Worm (Caenorhabditis elegans) whole organism, L1 larva: ENCODE measurements around the gene T28A8.3.
A peak's percentile ranks its signal among the peaks of the same experiment; 100 is the strongest.

Experiments used
- C16A3.4 ChIP-seq: fragments of 150-350 bp; optimal IDR thresholded peaks from 2 replicates; lab custom pipeline; 2014; ENCODE audit warnings: missing biosample characterization, missing genetic modification characterization
- C34B4.2 ChIP-seq: sonication (generic microtip); optimal IDR thresholded peaks from 2 replicates; lab custom pipeline; 2017; ENCODE audit warnings: mild to moderate bottlenecking, missing genetic modification characterization, missing compliant biosample characterization
- F16B12.6 ChIP-seq: fragments of 150-350 bp; optimal IDR thresholded peaks from 2 replicates; lab custom pipeline; 2014; ENCODE audit warnings: missing biosample characterization, missing genetic modification characterization
- Y116A8C.19 ChIP-seq: sonication (generic microtip); optimal IDR thresholded peaks from 2 replicates; lab custom pipeline; 2016; ENCODE audit warnings: missing compliant biosample characterization, missing genetic modification characterization, borderline replicate concordance
- ama-1 ChIP-seq: fragments of 150-350 bp; optimal IDR thresholded peaks from 2 replicates; lab custom pipeline; 2014
- blmp-1 ChIP-seq: fragments of 150-350 bp; optimal IDR thresholded peaks from 2 replicates; lab custom pipeline; 2014; ENCODE audit warnings: missing biosample characterization, missing genetic modification characterization
- ceh-63 ChIP-seq: fragments of 200-800 bp; sonication (Bioruptor generic); optimal IDR thresholded peaks from 2 replicates; lab custom pipeline; 2018; ENCODE audit warnings: mild to moderate bottlenecking, missing genetic modification characterization, missing compliant biosample characterization
- ceh-8 ChIP-seq: fragments of 200-800 bp; sonication (Bioruptor generic); optimal IDR thresholded peaks from 2 replicates; lab custom pipeline; 2018; ENCODE audit warnings: mild to moderate bottlenecking, missing genetic modification characterization, moderate library complexity, missing compliant biosample characterization
- ceh-82 ChIP-seq, 3 experiments: fragments of 150-350 bp in 1 of 3; sonication (generic microtip) in 2 of 3; optimal IDR thresholded peaks; 2 replicates each; lab custom pipeline; 2014 to 2017; ENCODE audit warnings: missing biosample characterization in 3 of 3, missing genetic modification characterization in 3 of 3
- ceh-90 ChIP-seq: sonication (generic microtip); optimal IDR thresholded peaks from 2 replicates; lab custom pipeline; 2016; ENCODE audit warnings: missing genetic modification characterization, missing compliant biosample characterization
- dpl-1 ChIP-seq, 3 experiments: fragments of 150-350 bp in 2 of 3; sonication (generic microtip) in 1 of 3; optimal IDR thresholded peaks; 2 replicates each; lab custom pipeline; 2014 to 2017; ENCODE audit warnings: missing biosample characterization in 3 of 3, missing genetic modification characterization in 3 of 3, missing genetic modification reagents in 3 of 3
- efl-1 ChIP-seq, 4 experiments: fragments of 150-350 bp; optimal IDR thresholded peaks in 3 of 4; peaks in 1 of 4; 1 replicate in 1 of 4; 2 replicates in 3 of 4; lab custom pipeline; 2014; ENCODE audit warnings: missing biosample characterization in 2 of 4, missing genetic modification characterization in 2 of 4, missing genetic modification reagents in 2 of 4
- egl-27 ChIP-seq, 2 experiments: fragments of 150-350 bp in 1 of 2; sonication (generic microtip); optimal IDR thresholded peaks; 3 replicates each; lab custom pipeline; 2017 to 2018; ENCODE audit warnings: missing biosample characterization in 2 of 2, missing genetic modification characterization in 2 of 2, missing genetic modification reagents in 2 of 2
- elt-2 ChIP-seq: sonication (generic microtip); optimal IDR thresholded peaks from 2 replicates; lab custom pipeline; 2016; ENCODE audit warnings: missing genetic modification characterization, mild to moderate bottlenecking, inconsistent platforms, missing compliant biosample characterization, missing genetic modification reagents
- elt-3 ChIP-seq, 6 experiments: fragments of 150-350 bp in 1 of 6; sonication (generic microtip); optimal IDR thresholded peaks; 2 replicates each; lab custom pipeline; 2017 to 2018; ENCODE audit warnings: missing biosample characterization in 6 of 6, missing genetic modification characterization in 6 of 6, inconsistent platforms in 1 of 6
- ets-5 ChIP-seq: fragments of 200-800 bp; sonication (Bioruptor generic); IDR thresholded peaks from 2 replicates; pipeline ENCODE4 v1.3.6; 2022; ENCODE audit warnings: missing genetic modification characterization, missing compliant biosample characterization
- fkh-10 ChIP-seq: sonication (generic microtip); optimal IDR thresholded peaks from 2 replicates; lab custom pipeline; 2017; ENCODE audit warnings: missing biosample characterization, missing genetic modification reagents, missing genetic modification characterization
- fkh-8 ChIP-seq: sonication (generic microtip); optimal IDR thresholded peaks from 2 replicates; lab custom pipeline; 2016; ENCODE audit warnings: mild to moderate bottlenecking, missing genetic modification characterization, missing compliant biosample characterization
- grh-1 ChIP-seq: fragments of 200-800 bp; sonication (Bioruptor generic); IDR thresholded peaks from 2 replicates; pipeline ENCODE4 v1.3.6; 2022; ENCODE audit warnings: missing genetic modification reagents, missing genetic modification characterization, missing compliant biosample characterization
- hlh-17 ChIP-seq: fragments of 200-800 bp; sonication (Bioruptor generic); optimal IDR thresholded peaks from 2 replicates; lab custom pipeline; 2018; ENCODE audit warnings: missing genetic modification characterization, mild to moderate bottlenecking, missing compliant biosample characterization, moderate library complexity, borderline replicate concordance
- irx-1 ChIP-seq: sonication (generic microtip); optimal IDR thresholded peaks from 2 replicates; lab custom pipeline; 2016; ENCODE audit warnings: missing genetic modification characterization, missing compliant biosample characterization
- jun-1 ChIP-seq: fragments of 150-350 bp; optimal IDR thresholded peaks from 2 replicates; lab custom pipeline; 2014; ENCODE audit warnings: missing biosample characterization, missing genetic modification reagents, missing genetic modification characterization
- lin-13 ChIP-seq: fragments of 150-350 bp; optimal IDR thresholded peaks from 2 replicates; lab custom pipeline; 2014; ENCODE audit warnings: missing biosample characterization, missing genetic modification reagents, missing genetic modification characterization
- lin-14 ChIP-seq: fragments of 200-800 bp; sonication (Bioruptor generic); optimal IDR thresholded peaks from 2 replicates; lab custom pipeline; 2018; ENCODE audit warnings: mild to moderate bottlenecking, missing genetic modification characterization, moderate library complexity, missing compliant biosample characterization
- lin-35 ChIP-seq, 2 experiments: fragments of 150-350 bp; optimal IDR thresholded peaks; 2 replicates each; lab custom pipeline; 2014; ENCODE audit warnings: missing biosample characterization in 2 of 2, missing genetic modification characterization in 2 of 2, missing genetic modification reagents in 2 of 2
- lir-3 ChIP-seq: sonication (generic microtip); optimal IDR thresholded peaks from 2 replicates; lab custom pipeline; 2016; ENCODE audit warnings: mild to moderate bottlenecking, missing genetic modification characterization, moderate library complexity, missing compliant biosample characterization; ENCODE audit not compliant: poor library complexity
- nhr-11 ChIP-seq: fragments of 150-350 bp; optimal IDR thresholded peaks from 2 replicates; lab custom pipeline; 2014; ENCODE audit warnings: missing biosample characterization, missing genetic modification characterization
- nhr-12 ChIP-seq: sonication (generic microtip); optimal IDR thresholded peaks from 2 replicates; lab custom pipeline; 2017; ENCODE audit warnings: missing biosample characterization, missing genetic modification characterization
- nhr-20 ChIP-seq: sonication (generic microtip); optimal IDR thresholded peaks from 2 replicates; lab custom pipeline; 2016; ENCODE audit warnings: mild to moderate bottlenecking, missing genetic modification characterization, missing compliant biosample characterization
- nhr-28 ChIP-seq: fragments of 150-350 bp; optimal IDR thresholded peaks from 2 replicates; lab custom pipeline; 2014; ENCODE audit warnings: missing biosample characterization, missing genetic modification characterization
- nhr-47 ChIP-seq: sonication (generic microtip); optimal IDR thresholded peaks from 2 replicates; lab custom pipeline; 2016; ENCODE audit warnings: mild to moderate bottlenecking, missing genetic modification characterization, moderate library complexity, missing compliant biosample characterization
- nhr-71 ChIP-seq: sonication (generic microtip); optimal IDR thresholded peaks from 2 replicates; lab custom pipeline; 2016; ENCODE audit warnings: mild to moderate bottlenecking, missing genetic modification characterization, moderate library complexity, missing compliant biosample characterization
- nhr-76 ChIP-seq: sonication (generic microtip); optimal IDR thresholded peaks from 2 replicates; lab custom pipeline; 2017; ENCODE audit warnings: missing biosample characterization, missing genetic modification characterization
- nhr-84 ChIP-seq: sonication (generic microtip); optimal IDR thresholded peaks from 2 replicates; lab custom pipeline; 2017; ENCODE audit warnings: missing biosample characterization, missing genetic modification characterization
- nhr-85 ChIP-seq: sonication (generic microtip); peaks from one replicate; lab custom pipeline; 2016; ENCODE audit warnings: missing genetic modification characterization, inconsistent platforms, missing compliant biosample characterization
- nhr-90 ChIP-seq: sonication (generic microtip); optimal IDR thresholded peaks from 2 replicates; lab custom pipeline; 2016; ENCODE audit warnings: mild to moderate bottlenecking, missing genetic modification characterization, missing compliant biosample characterization; ENCODE audit not compliant: poor library complexity
- pqm-1 ChIP-seq: sonication (generic microtip); optimal IDR thresholded peaks from 3 replicates; lab custom pipeline; 2017; ENCODE audit warnings: missing biosample characterization, missing genetic modification characterization
- snu-23 ChIP-seq: sonication (generic microtip); optimal IDR thresholded peaks from 2 replicates; lab custom pipeline; 2016; ENCODE audit warnings: missing genetic modification characterization, missing compliant biosample characterization
- sox-4 ChIP-seq: sonication (generic microtip); optimal IDR thresholded peaks from 2 replicates; lab custom pipeline; 2016; ENCODE audit warnings: missing genetic modification characterization, missing compliant biosample characterization
- sup-37 ChIP-seq: fragments of 200-800 bp; sonication (Bioruptor generic); optimal IDR thresholded peaks from 2 replicates; lab custom pipeline; 2018; ENCODE audit warnings: mild to moderate bottlenecking, missing genetic modification characterization, missing compliant biosample characterization
- swsn-7 ChIP-seq: sonication (generic microtip); optimal IDR thresholded peaks from 2 replicates; lab custom pipeline; 2016; ENCODE audit warnings: missing genetic modification characterization, missing compliant biosample characterization
- tbx-2 ChIP-seq: sonication (generic microtip); optimal IDR thresholded peaks from 2 replicates; lab custom pipeline; 2016; ENCODE audit warnings: missing genetic modification characterization, missing compliant biosample characterization
- unc-130 ChIP-seq: fragments of 150-350 bp; optimal IDR thresholded peaks from 2 replicates; lab custom pipeline; 2017; ENCODE audit warnings: missing biosample characterization, missing genetic modification characterization, inconsistent platforms
- unc-30 ChIP-seq: sonication (generic microtip); optimal IDR thresholded peaks from 2 replicates; lab custom pipeline; 2017; ENCODE audit warnings: missing biosample characterization, missing genetic modification characterization
- unc-62 ChIP-seq: fragments of 150-350 bp; optimal IDR thresholded peaks from 2 replicates; lab custom pipeline; 2014; ENCODE audit warnings: missing biosample characterization, missing genetic modification reagents, missing genetic modification characterization
- zip-4 ChIP-seq: fragments of 200-800 bp; sonication (Bioruptor generic); optimal IDR thresholded peaks from 2 replicates; lab custom pipeline; 2018; ENCODE audit warnings: mild to moderate bottlenecking, missing genetic modification characterization, moderate library complexity, missing compliant biosample characterization
- ztf-11 ChIP-seq, 2 experiments: sonication (generic microtip); optimal IDR thresholded peaks; 2 replicates each; lab custom pipeline; 2016 to 2017; ENCODE audit warnings: missing genetic modification characterization in 2 of 2, missing biosample characterization in 1 of 2, missing compliant biosample characterization in 1 of 2

T28A8.3 gene

ce11 chrIII:13542458-13542857, 36.6 kb downstream of the T28A8.3 start:
- TF ChIP-seq lin-13 (no peak), dpl-1 (GFP tag; optimal IDR thresholded peaks at IDR 0.05; lab: Kevin White, UChicago) (peak in 1 of 3 experiments; percentile 14), ztf-11 (tag; optimal IDR thresholded peaks at IDR 0.05; lab: Kevin White, UChicago) (no peak), nhr-71 (tag; lab: Kevin White, UChicago) (peak; percentile 13), blmp-1 (tag; lab: Kevin White, UChicago) (peak; percentile 8), lin-14 (GFP tag; lab: Kevin White, UChicago) (peak; percentile 24), elt-2 (tag; lab: Kevin White, UChicago) (peak; percentile 17), elt-3 (tag; optimal IDR thresholded peaks at IDR 0.05; lab: Kevin White, UChicago) (peak; percentile 0 to 88 (median 52)), nhr-20 (tag; lab: Kevin White, UChicago) (peak; percentile 0), ceh-90 (tag; lab: Kevin White, UChicago) (no peak), lin-35 (GFP tag; optimal IDR thresholded peaks at IDR 0.05; lab: Kevin White, UChicago) (peak in 1 of 2 experiments; percentile 27), ceh-8 (GFP tag; lab: Kevin White, UChicago) (no peak), unc-30 (tag; lab: Kevin White, UChicago) (no peak), nhr-84 (no peak), fkh-8 (tag; lab: Kevin White, UChicago) (no peak), nhr-47 (tag; lab: Kevin White, UChicago) (no peak), nhr-85 (peak; percentile 58), efl-1 (optimal IDR thresholded peaks at IDR 0.05; lab: Kevin White, UChicago) (no peak), efl-1 (GFP tag; optimal IDR thresholded peaks at IDR 0.05 in 1 of 2; lab: Kevin White, UChicago) (peak in 1 of 2 experiments; percentile 66), sox-4 (no peak)
- TF ChIP-seq, all 84 proteins: peak for 10

- TF ChIP-seq F16B12.6 (no peak), nhr-11 (tag; lab: Kevin White, UChicago) (no peak), hlh-17 (GFP tag; lab: Kevin White, UChicago) (no peak), unc-62 (GFP tag; lab: Kevin White, UChicago) (no peak), sup-37 (GFP tag; lab: Kevin White, UChicago) (no peak), unc-130 (no peak), grh-1 (GFP tag; lab: Robert Waterston, UW) (no peak), C16A3.4 (tag; lab: Kevin White, UChicago) (no peak), elt-2 (tag; lab: Kevin White, UChicago) (no peak), ceh-63 (GFP tag; lab: Kevin White, UChicago) (no peak), nhr-90 (tag; lab: Kevin White, UChicago) (no peak), ama-1 (no peak), snu-23 (GFP tag; lab: Kevin White, UChicago) (no peak), Y116A8C.19 (tag; lab: Kevin White, UChicago) (no peak), ets-5 (GFP tag; lab: Robert Waterston, UW) (no peak), lin-35 (GFP tag; optimal IDR thresholded peaks at IDR 0.05; lab: Kevin White, UChicago) (no peak)
- TF ChIP-seq, all 84 proteins: peak for 0
Observed at ce11 chrIII:13543434-13543833, 37.6 kb downstream of the T28A8.3 start, which contains the start of gene acs-5. acs-5 (minus strand) TSS chrIII:13543534.

ce11 chrIII:13544593-13544992, 38.8 kb downstream of the T28A8.3 start:
- TF ChIP-seq ets-5 (GFP tag; lab: Robert Waterston, UW) (no peak), nhr-20 (tag; lab: Kevin White, UChicago) (peak; percentile 20), blmp-1 (tag; lab: Kevin White, UChicago) (peak; percentile 46), lir-3 (no peak), ztf-11 (tag; optimal IDR thresholded peaks at IDR 0.05; lab: Kevin White, UChicago) (no peak), ceh-82 (tag; optimal IDR thresholded peaks at IDR 0.05; lab: Kevin White, UChicago) (no peak), zip-4 (no peak), nhr-11 (tag; lab: Kevin White, UChicago) (no peak), nhr-12 (tag; lab: Kevin White, UChicago) (no peak), C16A3.4 (tag; lab: Kevin White, UChicago) (no peak), C34B4.2 (no peak), irx-1 (tag; lab: Kevin White, UChicago) (no peak), nhr-76 (tag; lab: Kevin White, UChicago) (no peak), grh-1 (GFP tag; lab: Robert Waterston, UW) (no peak), swsn-7 (tag; lab: Kevin White, UChicago) (no peak), fkh-10 (GFP tag; lab: Kevin White, UChicago) (no peak), ceh-8 (GFP tag; lab: Kevin White, UChicago) (no peak), nhr-28 (tag; lab: Kevin White, UChicago) (no peak), unc-62 (GFP tag; lab: Kevin White, UChicago) (no peak), lin-35 (GFP tag; optimal IDR thresholded peaks at IDR 0.05; lab: Kevin White, UChicago) (peak in 1 of 2 experiments; percentile 36), jun-1 (no peak), sox-4 (no peak), pqm-1 (tag; lab: Kevin White, UChicago) (peak; percentile 26), tbx-2 (tag; lab: Kevin White, UChicago) (no peak), dpl-1 (GFP tag; optimal IDR thresholded peaks at IDR 0.05; lab: Kevin White, UChicago) (no peak), egl-27 (tag; optimal IDR thresholded peaks at IDR 0.05; lab: Kevin White, UChicago) (no peak)
